Worm (Caenorhabditis elegans) whole organism, late embryonic: Measurements from ENCODE around the gene F35A5.5.

ENCODE experiments used
- C38D4.7 ChIP-seq: fragments of 200-800 bp; sonication (Bioruptor generic); optimal IDR thresholded peaks from 2 replicates; lab custom pipeline; 2018; ENCODE audit warnings: mild to moderate bottlenecking, missing genetic modification characterization, moderate library complexity, missing compliant biosample characterization
- ama-1 ChIP-seq: fragments of 150-350 bp; optimal IDR thresholded peaks from 2 replicates; lab custom pipeline; 2014
- ets-4 ChIP-seq: sonication (generic microtip); optimal IDR thresholded peaks from 2 replicates; lab custom pipeline; 2016; ENCODE audit warnings: missing genetic modification characterization, missing compliant biosample characterization
- nfya-1 ChIP-seq: sonication (generic microtip); optimal IDR thresholded peaks from 2 replicates; lab custom pipeline; 2017; ENCODE audit warnings: missing genetic modification characterization, mild to moderate bottlenecking, missing compliant biosample characterization, antibody characterized with exemption, moderate library complexity
- pha-4 ChIP-seq: fragments of 150-350 bp; optimal IDR thresholded peaks from 2 replicates; lab custom pipeline; 2018; ENCODE audit warnings: missing biosample characterization, missing genetic modification reagents, missing genetic modification characterization

DNA sequence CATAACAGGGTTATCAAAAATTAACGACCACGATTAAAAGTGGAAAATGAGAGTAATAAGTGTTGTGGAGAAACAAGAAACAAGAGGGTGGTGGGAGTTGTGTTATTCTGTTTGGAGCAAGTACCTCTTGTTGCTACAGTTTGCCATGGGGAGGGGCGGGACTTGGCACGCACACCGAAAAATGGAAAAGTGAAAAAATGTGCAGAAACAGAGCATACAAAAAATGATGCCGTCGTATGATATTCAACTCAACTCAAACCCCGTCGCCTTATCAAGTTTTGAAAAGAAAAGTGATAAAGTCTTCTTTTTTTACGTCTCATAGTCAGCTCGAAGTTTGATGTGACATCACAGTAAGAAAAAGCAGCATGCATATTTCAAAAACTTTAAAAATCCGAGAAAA lies 25.1 kb upstream of the F35A5.5 start:
- TF ChIP-seq pha-4 (tag; lab: Kevin White, UChicago) (no peak), C38D4.7 (GFP tag; lab: Kevin White, UChicago) (no peak), ama-1 (lab: Kevin White, UChicago) (no peak), ets-4 (no peak), nfya-1 (tag; lab: Kevin White, UChicago) (no peak)
